Worm (Caenorhabditis elegans) whole organism, L2 larva: Measurements from ENCODE around the gene nep-4.
"Not testable (repeated sequence)": the region's sequence is repeated elsewhere in the genome, so short reads cannot be mapped to it uniquely, and the experiment has no call there.

Experiments used
- C34F6.9 ChIP-seq: fragments of 150-350 bp; optimal IDR thresholded peaks from 2 replicates; lab custom pipeline; 2014; ENCODE audit warnings: missing biosample characterization, missing genetic modification characterization
- F13H6.1 ChIP-seq: sonication (generic microtip); optimal IDR thresholded peaks from 2 replicates; lab custom pipeline; 2016; ENCODE audit warnings: missing genetic modification characterization, missing compliant biosample characterization
- Y55F3AM.14 ChIP-seq: fragments of 200-800 bp; sonication (Bioruptor generic); optimal IDR thresholded peaks from 2 replicates; lab custom pipeline; 2018; ENCODE audit warnings: mild to moderate bottlenecking, missing genetic modification characterization, missing compliant biosample characterization
- ZK546.5 ChIP-seq: sonication (generic microtip); optimal IDR thresholded peaks from 2 replicates; lab custom pipeline; 2017; ENCODE audit warnings: missing biosample characterization, missing genetic modification characterization
- aly-2 ChIP-seq: fragments of 150-350 bp; optimal IDR thresholded peaks from 2 replicates; lab custom pipeline; 2014; ENCODE audit warnings: missing biosample characterization, missing genetic modification characterization
- blmp-1 ChIP-seq: sonication (generic microtip); optimal IDR thresholded peaks from 2 replicates; lab custom pipeline; 2017; ENCODE audit warnings: missing genetic modification characterization, mild to moderate bottlenecking, missing compliant biosample characterization, antibody characterized with exemption, moderate library complexity; ENCODE audit not compliant: insufficient read depth
- ceh-82 ChIP-seq: fragments of 150-350 bp; optimal IDR thresholded peaks from 2 replicates; lab custom pipeline; 2014; ENCODE audit warnings: missing biosample characterization, missing genetic modification characterization
- crh-2 ChIP-seq: sonication (generic microtip); optimal IDR thresholded peaks from 2 replicates; lab custom pipeline; 2017; ENCODE audit warnings: missing biosample characterization, missing genetic modification characterization
- dmd-4 ChIP-seq: sonication (generic microtip); optimal IDR thresholded peaks from 2 replicates; lab custom pipeline; 2017; ENCODE audit warnings: missing biosample characterization, missing genetic modification characterization
- egl-27 ChIP-seq: sonication (generic microtip); optimal IDR thresholded peaks from 3 replicates; lab custom pipeline; 2017; ENCODE audit warnings: missing biosample characterization, missing genetic modification reagents, missing genetic modification characterization
- elt-1 ChIP-seq: fragments of 150-350 bp; optimal IDR thresholded peaks from 2 replicates; lab custom pipeline; 2014; ENCODE audit warnings: missing biosample characterization, missing genetic modification characterization
- elt-3 ChIP-seq: sonication (generic microtip); optimal IDR thresholded peaks from 2 replicates; lab custom pipeline; 2017; ENCODE audit warnings: missing biosample characterization, missing genetic modification characterization
- fos-1 ChIP-seq: fragments of 150-350 bp; optimal IDR thresholded peaks from 2 replicates; lab custom pipeline; 2014; ENCODE audit warnings: missing biosample characterization, missing genetic modification characterization
- gmeb-1 ChIP-seq: fragments of 150-350 bp; optimal IDR thresholded peaks from 2 replicates; lab custom pipeline; 2014; ENCODE audit warnings: missing biosample characterization, missing genetic modification characterization
- lin-13 ChIP-seq: fragments of 150-350 bp; optimal IDR thresholded peaks from 2 replicates; lab custom pipeline; 2014; ENCODE audit warnings: missing biosample characterization, missing genetic modification reagents, missing genetic modification characterization
- lin-39 ChIP-seq: fragments of 150-350 bp; optimal IDR thresholded peaks from 2 replicates; lab custom pipeline; 2014; ENCODE audit warnings: missing biosample characterization, missing genetic modification reagents, missing genetic modification characterization
- lsy-2 ChIP-seq, 2 experiments: fragments of 150-350 bp in 1 of 2; sonication (generic microtip) in 1 of 2; optimal IDR thresholded peaks; 2 replicates each; lab custom pipeline; 2014 to 2017; ENCODE audit warnings: missing biosample characterization in 2 of 2, missing genetic modification characterization in 2 of 2
- mab-5 ChIP-seq: fragments of 150-350 bp; optimal IDR thresholded peaks from 2 replicates; lab custom pipeline; 2014; ENCODE audit warnings: missing biosample characterization, missing genetic modification characterization
- mbf-1 ChIP-seq: sonication (generic microtip); optimal IDR thresholded peaks from 2 replicates; lab custom pipeline; 2017; ENCODE audit warnings: missing biosample characterization, missing genetic modification characterization
- mdl-1 ChIP-seq, 2 experiments: fragments of 150-350 bp in 1 of 2; sonication (generic microtip) in 1 of 2; optimal IDR thresholded peaks; 2 replicates each; lab custom pipeline; 2017; ENCODE audit warnings: missing biosample characterization in 2 of 2, missing genetic modification characterization in 2 of 2
- nhr-10 ChIP-seq: sonication (generic microtip); optimal IDR thresholded peaks from 2 replicates; lab custom pipeline; 2017; ENCODE audit warnings: missing biosample characterization, missing genetic modification characterization
- nhr-11 ChIP-seq: fragments of 150-350 bp; optimal IDR thresholded peaks from 2 replicates; lab custom pipeline; 2014; ENCODE audit warnings: missing biosample characterization, missing genetic modification characterization
- nhr-21 ChIP-seq: fragments of 150-350 bp; optimal IDR thresholded peaks from 2 replicates; lab custom pipeline; 2014; ENCODE audit warnings: missing biosample characterization, missing genetic modification characterization
- nhr-23 ChIP-seq: fragments of 150-350 bp; optimal IDR thresholded peaks from 2 replicates; lab custom pipeline; 2014; ENCODE audit warnings: missing biosample characterization, missing genetic modification reagents, missing genetic modification characterization
- nhr-237 ChIP-seq: fragments of 150-350 bp; optimal IDR thresholded peaks from 2 replicates; lab custom pipeline; 2014; ENCODE audit warnings: missing biosample characterization, missing genetic modification characterization
- nhr-25 ChIP-seq: fragments of 150-350 bp; sonication (generic microtip); optimal IDR thresholded peaks from 3 replicates; lab custom pipeline; 2014; ENCODE audit warnings: missing biosample characterization, missing genetic modification characterization
- nhr-77 ChIP-seq: fragments of 150-350 bp; optimal IDR thresholded peaks from 2 replicates; lab custom pipeline; 2014; ENCODE audit warnings: missing biosample characterization, missing genetic modification characterization
- peb-1 ChIP-seq: fragments of 150-350 bp; optimal IDR thresholded peaks from 2 replicates; lab custom pipeline; 2014; ENCODE audit warnings: missing biosample characterization, missing genetic modification characterization
- skn-1 ChIP-seq: sonication (generic microtip); optimal IDR thresholded peaks from 2 replicates; lab custom pipeline; 2017; ENCODE audit warnings: missing biosample characterization, missing genetic modification characterization
- sma-9 ChIP-seq, 2 experiments: fragments of 150-350 bp in 1 of 2; sonication (generic microtip) in 1 of 2; optimal IDR thresholded peaks; 2 replicates each; lab custom pipeline; 2014 to 2016; ENCODE audit warnings: missing genetic modification characterization in 2 of 2, mild to moderate bottlenecking in 1 of 2, missing biosample characterization in 1 of 2, missing compliant biosample characterization in 1 of 2, missing genetic modification reagents in 1 of 2, moderate library complexity in 1 of 2
- unc-39 ChIP-seq: fragments of 150-350 bp; optimal IDR thresholded peaks from 2 replicates; lab custom pipeline; 2014; ENCODE audit warnings: missing biosample characterization, missing genetic modification characterization
- unc-55 ChIP-seq: fragments of 150-350 bp; sonication (generic microtip); optimal IDR thresholded peaks from 3 replicates; lab custom pipeline; 2014; ENCODE audit warnings: missing biosample characterization, missing genetic modification reagents, missing genetic modification characterization
- unc-62 ChIP-seq: fragments of 150-350 bp; optimal IDR thresholded peaks from 2 replicates; lab custom pipeline; 2014; ENCODE audit warnings: missing biosample characterization, missing genetic modification reagents, missing genetic modification characterization
- ztf-11 ChIP-seq: sonication (generic microtip); optimal IDR thresholded peaks from 2 replicates; lab custom pipeline; 2017; ENCODE audit warnings: missing biosample characterization, missing genetic modification characterization
- ztf-4 ChIP-seq: fragments of 150-350 bp; optimal IDR thresholded peaks from 2 replicates; lab custom pipeline; 2014; ENCODE audit warnings: missing biosample characterization, missing genetic modification characterization

The nep-4 gene

ce11 chrX:6889374-6889773, 26.1 kb upstream of the nep-4 start, which contains the start of gene unc-6:
unc-6 (plus strand) TSS chrX:6889674.
- TF ChIP-seq Y55F3AM.14 (GFP tag; lab: Kevin White, UChicago): no peak
- no peak for TF ChIP-seq unc-55 (GFP tag; lab: Kevin White, UChicago)
- TF ChIP-seq lin-13 (GFP tag; lab: Kevin White, UChicago): no peak
- no peak for TF ChIP-seq mbf-1 (tag; lab: Kevin White, UChicago)
- TF ChIP-seq lsy-2 (tag; optimal IDR thresholded peaks at IDR 0.05; lab: Kevin White, UChicago): no peak
- no peak for TF ChIP-seq sma-9 (GFP tag; optimal IDR thresholded peaks at IDR 0.05; lab: Kevin White, UChicago)
- TF ChIP-seq sma-9 (tag; optimal IDR thresholded peaks at IDR 0.05; lab: Kevin White, UChicago): no peak
- no peak for TF ChIP-seq ztf-11 (tag; lab: Kevin White, UChicago)
- no peak for TF ChIP-seq gmeb-1 (tag; lab: Kevin White, UChicago)
- no peak for TF ChIP-seq peb-1 (tag; lab: Kevin White, UChicago)

- TF ChIP-seq lin-13 (GFP tag; lab: Kevin White, UChicago) (no peak), mab-5 (tag; lab: Kevin White, UChicago) (no peak), unc-39 (tag; lab: Kevin White, UChicago) (no peak), egl-27 (tag; lab: Kevin White, UChicago) (no peak), nhr-77 (tag; lab: Kevin White, UChicago) (no peak), ztf-4 (tag; lab: Kevin White, UChicago) (no peak), dmd-4 (tag; lab: Kevin White, UChicago) (no peak), nhr-10 (no peak), nhr-21 (tag; lab: Kevin White, UChicago) (no peak)
Observed at ce11 chrX:6888208-6888607, 25.0 kb upstream of the nep-4 start.

DNA sequence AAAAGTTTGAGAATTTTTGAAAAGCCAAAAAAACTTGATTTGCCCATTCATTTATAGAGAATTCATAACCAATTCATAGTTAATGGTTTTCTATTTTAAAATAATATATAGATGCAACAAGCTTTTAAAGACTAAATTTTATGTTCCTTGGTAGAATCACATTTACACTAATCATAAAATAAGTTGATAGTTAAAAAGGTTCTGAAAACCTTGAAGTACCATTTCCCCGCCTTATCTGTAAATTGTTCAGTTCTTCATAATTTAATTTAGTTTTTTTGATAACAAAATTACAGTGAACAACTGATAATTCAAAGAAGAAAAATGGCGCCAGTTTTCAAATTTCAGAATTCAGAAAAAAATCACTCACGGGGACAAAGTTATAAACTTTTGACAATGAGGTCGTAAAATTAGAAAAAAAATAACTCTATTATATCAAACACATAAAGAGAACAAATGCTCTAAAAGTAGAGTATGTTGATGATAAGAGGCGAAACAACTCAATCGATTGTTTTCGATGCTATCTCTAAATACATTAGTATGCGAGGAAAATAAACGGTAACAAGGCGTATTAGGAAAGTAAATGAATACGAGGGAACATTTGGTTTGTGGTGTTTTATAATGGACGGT, 22.1 kb upstream of the nep-4 start, which contains the start of gene F41C6.7:
Gene F41C6.7 (minus strand): TSS at position 51 of the 627 bp plus-strand sequence.
- no peak for TF ChIP-seq ZK546.5
- no peak for TF ChIP-seq blmp-1 (tag; lab: Kevin White, UChicago)
- peak; percentile 23 for TF ChIP-seq fos-1
- no peak for TF ChIP-seq elt-1 (tag; lab: Kevin White, UChicago)
- TF ChIP-seq nhr-11 (tag; lab: Kevin White, UChicago): no peak

- TF ChIP-seq ztf-4 (tag; lab: Kevin White, UChicago): no peak
- no peak for TF ChIP-seq lin-13 (GFP tag; lab: Kevin White, UChicago)
- no peak for TF ChIP-seq nhr-23 (tag; lab: Kevin White, UChicago)
- TF ChIP-seq mdl-1 (tag; optimal IDR thresholded peaks at IDR 0.05; lab: Kevin White, UChicago): no peak
Observed at ce11 chrX:6884439-6884838, 21.2 kb upstream of the nep-4 start.

DNA sequence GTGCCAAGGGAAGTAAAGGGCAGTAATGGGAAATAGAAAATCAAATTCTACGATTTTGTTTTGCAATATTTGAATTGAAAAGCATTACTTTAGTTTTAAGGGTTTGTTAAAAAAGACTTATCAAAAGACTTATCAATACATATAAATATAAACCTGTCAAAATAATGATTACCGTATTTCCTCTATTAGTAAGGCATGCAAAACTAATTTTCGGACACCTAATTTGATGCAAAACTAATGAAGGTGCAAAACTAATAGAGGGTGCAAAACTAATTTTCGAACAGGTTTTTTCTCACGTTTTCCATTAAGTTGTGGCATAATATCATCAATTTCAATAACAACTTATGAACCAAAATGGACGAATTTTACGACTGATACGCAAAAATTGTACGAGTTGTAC, 18.6 kb upstream of the nep-4 start, which contains the start of gene F41C6.6:
Gene F41C6.6 (minus strand): TSS at position 101 of the 400 bp plus-strand sequence.
- TF ChIP-seq aly-2 (tag; lab: Kevin White, UChicago); fos-1; nhr-237 (tag; lab: Kevin White, UChicago): not testable (repeated sequence)

DNA sequence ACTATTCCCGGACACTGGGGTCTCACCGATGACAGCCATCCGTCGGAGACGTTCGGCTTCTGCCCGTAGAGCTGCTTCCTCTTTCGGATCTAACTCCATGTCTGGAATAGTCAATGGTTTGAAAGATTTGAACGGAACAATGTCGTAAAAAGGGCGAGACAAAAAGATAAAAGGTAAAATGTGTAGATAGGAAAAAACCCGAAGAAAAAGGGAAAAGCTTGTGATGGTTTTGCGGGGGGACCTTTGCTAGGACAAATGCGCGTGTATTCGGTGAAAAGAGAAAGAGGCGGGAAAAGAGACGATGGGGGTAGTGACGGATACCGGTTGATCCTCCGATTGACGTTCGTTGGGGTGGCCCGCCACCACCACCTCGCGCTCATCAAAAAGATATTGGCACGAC, 14.2 kb upstream of the nep-4 start, which contains the start of gene col-173:
Gene col-173 (minus strand): TSS at position 101 of the 400 bp plus-strand sequence.
- TF ChIP-seq unc-62 (GFP tag; lab: Kevin White, UChicago) (no peak), nhr-25 (tag; lab: Kevin White, UChicago) (no peak), lin-13 (GFP tag; lab: Kevin White, UChicago) (no peak), unc-55 (GFP tag; lab: Kevin White, UChicago) (no peak), peb-1 (tag; lab: Kevin White, UChicago) (no peak), ceh-82 (no peak), lin-39 (tag; lab: Kevin White, UChicago) (no peak), skn-1 (tag; lab: Kevin White, UChicago) (no peak), gmeb-1 (tag; lab: Kevin White, UChicago) (no peak), egl-27 (tag; lab: Kevin White, UChicago) (no peak), crh-2 (tag; lab: Kevin White, UChicago) (no peak), ztf-11 (tag; lab: Kevin White, UChicago) (no peak), F13H6.1 (tag; lab: Kevin White, UChicago) (no peak), elt-3 (tag; lab: Kevin White, UChicago) (no peak), C34F6.9 (tag; lab: Kevin White, UChicago) (no peak), nhr-11 (tag; lab: Kevin White, UChicago) (no peak)
